Worm (Caenorhabditis elegans) whole organism, mixed stage, embryonic: ENCODE results near the gene col-130.
"Not testable (repeated sequence)": the region's sequence is repeated elsewhere in the genome, so short reads cannot be mapped to it uniquely, and the experiment has no call there.

ENCODE experiments used
- M03D4.4 ChIP-seq: sonication (generic microtip); optimal IDR thresholded peaks from 2 replicates; lab custom pipeline; 2017; ENCODE audit warnings: mild to moderate bottlenecking, missing genetic modification characterization, missing compliant biosample characterization
- blmp-1 ChIP-seq: fragments of 150-350 bp; optimal IDR thresholded peaks from 2 replicates; lab custom pipeline; 2014; ENCODE audit warnings: missing biosample characterization, missing genetic modification characterization
- ceh-39 ChIP-seq: fragments of 150-350 bp; optimal IDR thresholded peaks from 2 replicates; lab custom pipeline; 2014; ENCODE audit warnings: missing biosample characterization, missing genetic modification characterization
- ceh-43 ChIP-seq: fragments of 200-800 bp; sonication (Bioruptor generic); optimal IDR thresholded peaks from 2 replicates; lab custom pipeline; 2018; ENCODE audit warnings: mild to moderate bottlenecking, missing genetic modification characterization, moderate library complexity, missing compliant biosample characterization
- ceh-83 ChIP-seq: fragments of 200-800 bp; sonication (Bioruptor generic); optimal IDR thresholded peaks from 2 replicates; lab custom pipeline; 2018; ENCODE audit warnings: mild to moderate bottlenecking, missing genetic modification characterization, missing compliant biosample characterization
- cnd-1 ChIP-seq: fragments of 200-800 bp; sonication (Bioruptor generic); optimal IDR thresholded peaks from 2 replicates; lab custom pipeline; 2018; ENCODE audit warnings: mild to moderate bottlenecking, missing genetic modification characterization, missing compliant biosample characterization
- drap-1 ChIP-seq: fragments of 200-800 bp; sonication (Bioruptor generic); optimal IDR thresholded peaks from 3 replicates; lab custom pipeline; 2018; ENCODE audit warnings: mild to moderate bottlenecking, missing genetic modification characterization, missing compliant biosample characterization
- elt-1 ChIP-seq: sonication (generic microtip); optimal IDR thresholded peaks from 2 replicates; lab custom pipeline; 2017; ENCODE audit warnings: missing genetic modification characterization, mild to moderate bottlenecking, missing compliant biosample characterization, antibody characterized with exemption, moderate library complexity, borderline replicate concordance; ENCODE audit not compliant: insufficient read depth
- elt-3 ChIP-seq: fragments of 150-350 bp; optimal IDR thresholded peaks from 2 replicates; lab custom pipeline; 2014; ENCODE audit warnings: missing biosample characterization, missing genetic modification characterization
- flh-1 ChIP-seq: fragments of 200-800 bp; sonication (Bioruptor generic); optimal IDR thresholded peaks from 2 replicates; lab custom pipeline; 2018; ENCODE audit warnings: mild to moderate bottlenecking, missing genetic modification characterization, moderate library complexity, missing compliant biosample characterization
- ham-2 ChIP-seq: fragments of 200-800 bp; sonication (Bioruptor generic); optimal IDR thresholded peaks from 2 replicates; lab custom pipeline; 2018; ENCODE audit warnings: mild to moderate bottlenecking, missing genetic modification characterization, missing compliant biosample characterization
- hlh-1 ChIP-seq: fragments of 150-350 bp; optimal IDR thresholded peaks from 2 replicates; lab custom pipeline; 2014; ENCODE audit warnings: missing biosample characterization, missing genetic modification reagents, missing genetic modification characterization
- lin-13 ChIP-seq: fragments of 150-350 bp; optimal IDR thresholded peaks from 2 replicates; lab custom pipeline; 2014; ENCODE audit warnings: missing biosample characterization, missing genetic modification characterization
- lsy-2 ChIP-seq: fragments of 150-350 bp; optimal IDR thresholded peaks from 2 replicates; lab custom pipeline; 2014; ENCODE audit warnings: missing biosample characterization, missing genetic modification characterization
- mab-5 ChIP-seq: fragments of 150-350 bp; optimal IDR thresholded peaks from 2 replicates; lab custom pipeline; 2014; ENCODE audit warnings: missing biosample characterization, missing genetic modification characterization
- mep-1 ChIP-seq: fragments of 150-350 bp; optimal IDR thresholded peaks from 2 replicates; lab custom pipeline; 2017; ENCODE audit warnings: missing biosample characterization, missing genetic modification reagents, missing genetic modification characterization, inconsistent platforms
- nhr-2 ChIP-seq: fragments of 150-350 bp; optimal IDR thresholded peaks from 2 replicates; lab custom pipeline; 2014; ENCODE audit warnings: missing biosample characterization, missing genetic modification characterization
- nhr-237 ChIP-seq: fragments of 150-350 bp; optimal IDR thresholded peaks from 2 replicates; lab custom pipeline; 2014; ENCODE audit warnings: missing biosample characterization, missing genetic modification characterization
- nhr-28 ChIP-seq: fragments of 150-350 bp; optimal IDR thresholded peaks from 2 replicates; lab custom pipeline; 2014; ENCODE audit warnings: missing biosample characterization, missing genetic modification characterization
- nhr-76 ChIP-seq: sonication (generic microtip); optimal IDR thresholded peaks from 2 replicates; lab custom pipeline; 2017; ENCODE audit warnings: missing biosample characterization, missing genetic modification characterization
- pha-4 ChIP-seq: fragments of 150-350 bp; optimal IDR thresholded peaks from 2 replicates; lab custom pipeline; 2018; ENCODE audit warnings: missing biosample characterization, missing genetic modification reagents, missing genetic modification characterization
- sem-2 ChIP-seq: fragments of 200-800 bp; sonication (Bioruptor generic); optimal IDR thresholded peaks from 2 replicates; lab custom pipeline; 2018; ENCODE audit warnings: mild to moderate bottlenecking, missing genetic modification characterization, missing compliant biosample characterization
- snpc-4 ChIP-seq: fragments of 150-350 bp; optimal IDR thresholded peaks from 2 replicates; lab custom pipeline; 2014; ENCODE audit warnings: missing biosample characterization, missing genetic modification characterization
- tbx-8 ChIP-seq: fragments of 200-800 bp; sonication (Bioruptor generic); optimal IDR thresholded peaks from 2 replicates; lab custom pipeline; 2018; ENCODE audit warnings: mild to moderate bottlenecking, missing genetic modification characterization, moderate library complexity, missing compliant biosample characterization
- unc-120 ChIP-seq: sonication (generic microtip); optimal IDR thresholded peaks from 2 replicates; lab custom pipeline; 2017; ENCODE audit warnings: missing genetic modification characterization, missing compliant biosample characterization; ENCODE audit not compliant: poor library complexity, severe bottlenecking
- unc-62 ChIP-seq: fragments of 150-350 bp; optimal IDR thresholded peaks from 2 replicates; lab custom pipeline; 2014; ENCODE audit warnings: missing biosample characterization, missing genetic modification reagents, missing genetic modification characterization
- zip-8 ChIP-seq: fragments of 150-350 bp; optimal IDR thresholded peaks from 2 replicates; lab custom pipeline; 2014; ENCODE audit warnings: missing biosample characterization, missing genetic modification characterization
- ztf-11 ChIP-seq: fragments of 150-350 bp; optimal IDR thresholded peaks from 2 replicates; lab custom pipeline; 2014; ENCODE audit warnings: missing biosample characterization, missing genetic modification characterization

The col-130 gene

ce11 chrIV:12428467-12428866, at the start of gene col-130:
Gene col-130 (minus strand): TSS chrIV:12428516.
- TF ChIP-seq elt-1 (tag; lab: Kevin White, UChicago): no peak
- no peak for TF ChIP-seq pha-4 (tag; lab: Kevin White, UChicago)
- no peak for TF ChIP-seq elt-3 (tag; lab: Kevin White, UChicago)
- TF ChIP-seq ceh-83 (GFP tag; lab: Kevin White, UChicago): no peak
- no peak for TF ChIP-seq cnd-1
- no peak for TF ChIP-seq sem-2
- no peak for TF ChIP-seq nhr-2 (tag; lab: Kevin White, UChicago)
- TF ChIP-seq zip-8 (tag; lab: Kevin White, UChicago): peak; percentile 94

- not testable (repeated sequence) for TF ChIP-seq ceh-43 (GFP tag; lab: Kevin White, UChicago); hlh-1; tbx-8 (GFP tag; lab: Kevin White, UChicago)
- TF ChIP-seq, all 35 proteins: peak for 0; not testable (repeated sequence) for 35
Observed at ce11 chrIV:12476942-12477341, 48.6 kb upstream of the col-130 start, which contains the start of gene T04A11.1. Gene T04A11.1 (minus strand): TSS chrIV:12477042.

ce11 chrIV:12468359-12468758, 40.0 kb upstream of the col-130 start, which contains the start of gene igdb-2:
Gene igdb-2 (plus strand): TSS chrIV:12468659.
- TF ChIP-seq tbx-8 (GFP tag; lab: Kevin White, UChicago) (no peak), mab-5 (tag; lab: Kevin White, UChicago) (no peak), ztf-11 (tag; lab: Kevin White, UChicago) (no peak), cnd-1 (no peak), blmp-1 (tag; lab: Kevin White, UChicago) (no peak), mep-1 (tag; lab: Kevin White, UChicago) (no peak), nhr-237 (tag; lab: Kevin White, UChicago) (no peak), unc-62 (GFP tag; lab: Kevin White, UChicago) (no peak), nhr-2 (tag; lab: Kevin White, UChicago) (no peak), unc-120 (tag; lab: Kevin White, UChicago) (no peak), snpc-4 (no peak), hlh-1 (no peak), lsy-2 (tag; lab: Kevin White, UChicago) (no peak), drap-1 (no peak)

ce11 chrIV:12467761-12468160, 39.4 kb upstream of the col-130 start:
- peak; percentile 72 for TF ChIP-seq ceh-39 (tag; lab: Kevin White, UChicago)
- no peak for TF ChIP-seq nhr-76 (tag; lab: Kevin White, UChicago)

ce11 chrIV:12464822-12465221, 36.5 kb upstream of the col-130 start:
- TF ChIP-seq ztf-11 (tag; lab: Kevin White, UChicago): no peak
- TF ChIP-seq snpc-4: no peak
- no peak for TF ChIP-seq nhr-2 (tag; lab: Kevin White, UChicago)
- TF ChIP-seq cnd-1: no peak
- no peak for TF ChIP-seq nhr-237 (tag; lab: Kevin White, UChicago)
- TF ChIP-seq ham-2 (GFP tag; lab: Kevin White, UChicago): no peak

- TF ChIP-seq M03D4.4 (no peak), elt-1 (tag; lab: Kevin White, UChicago) (no peak), tbx-8 (GFP tag; lab: Kevin White, UChicago) (no peak), ceh-83 (GFP tag; lab: Kevin White, UChicago) (no peak), cnd-1 (no peak), unc-120 (tag; lab: Kevin White, UChicago) (no peak), ceh-43 (GFP tag; lab: Kevin White, UChicago) (no peak), flh-1 (GFP tag; lab: Kevin White, UChicago) (no peak), pha-4 (tag; lab: Kevin White, UChicago) (no peak)
Observed at ce11 chrIV:12463370-12463769, 35.1 kb upstream of the col-130 start, which contains the start of gene C25G4.8. Gene C25G4.8 (minus strand): TSS chrIV:12463470.

- no peak for TF ChIP-seq drap-1
- TF ChIP-seq nhr-28 (tag; lab: Kevin White, UChicago): no peak
- no peak for TF ChIP-seq snpc-4
- no peak for TF ChIP-seq nhr-2 (tag; lab: Kevin White, UChicago)
- TF ChIP-seq lin-13 (tag; lab: Kevin White, UChicago): no peak
- no peak for TF ChIP-seq ztf-11 (tag; lab: Kevin White, UChicago)
- no peak for TF ChIP-seq ham-2 (GFP tag; lab: Kevin White, UChicago)
Observed at ce11 chrIV:12456613-12457012, 28.3 kb upstream of the col-130 start, which contains the start of gene C25G4.7. Gene C25G4.7 (plus strand): TSS chrIV:12456913.
